Worm (Caenorhabditis elegans) whole organism, midembryonic: Measurements from ENCODE around the gene T05B4.13.

ENCODE experiments used
- T22C8.4 ChIP-seq: fragments of 200-800 bp; sonication (Bioruptor generic); IDR thresholded peaks from 2 replicates; pipeline ENCODE4 v1.3.6; 2022; ENCODE audit warnings: missing genetic modification characterization, missing compliant biosample characterization
- flt-1 ChIP-seq: fragments of 200-800 bp; sonication (Bioruptor generic); IDR thresholded peaks from 2 replicates; pipeline ENCODE4 v1.3.6; 2022; ENCODE audit warnings: missing genetic modification characterization, missing compliant biosample characterization
- klf-2 ChIP-seq: fragments of 200-800 bp; sonication (Bioruptor generic); conservative IDR thresholded peaks from 2 replicates; pipeline ENCODE4 v1.3.6; 2022; ENCODE audit warnings: missing genetic modification reagents, missing genetic modification characterization, missing compliant biosample characterization
- ref-1 ChIP-seq: fragments of 200-800 bp; sonication (Bioruptor generic); conservative IDR thresholded peaks from 2 replicates; pipeline ENCODE4 v1.3.6; 2022; ENCODE audit warnings: missing genetic modification reagents, missing genetic modification characterization, missing compliant biosample characterization
- tab-1 ChIP-seq: fragments of 200-800 bp; sonication (Bioruptor generic); IDR thresholded peaks from 2 replicates; pipeline ENCODE4 v1.3.6; 2022; ENCODE audit warnings: missing genetic modification characterization, missing compliant biosample characterization

DNA sequence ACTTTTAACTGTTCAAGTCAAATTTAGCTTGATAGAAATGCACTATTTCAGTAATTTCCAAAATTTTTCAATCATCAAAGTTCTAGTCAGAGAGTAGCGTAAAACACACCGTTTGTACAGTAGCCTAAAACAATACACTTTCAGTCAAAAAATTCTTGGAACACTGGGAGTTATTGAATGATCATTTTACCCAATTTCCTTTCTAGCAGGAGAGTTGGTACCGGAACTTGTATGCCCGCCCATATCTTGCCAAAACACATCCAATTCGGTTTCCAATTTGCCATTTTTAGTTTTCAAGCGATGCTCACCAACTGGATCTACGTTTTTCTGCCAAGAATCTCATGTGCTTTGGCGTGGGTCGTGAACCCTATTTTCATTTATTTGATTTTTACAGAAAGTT lies 23.0 kb downstream of the T05B4.13 start, which contains the start of gene srj-39:
- TF ChIP-seq flt-1 (GFP tag; lab: Robert Waterston, UW) (no peak), tab-1 (GFP tag; lab: Robert Waterston, UW) (no peak), T22C8.4 (GFP tag; lab: Robert Waterston, UW) (no peak), klf-2 (GFP tag; lab: Robert Waterston, UW) (no peak), ref-1 (GFP tag; lab: Robert Waterston, UW) (no peak)
